Worm (Caenorhabditis elegans) whole organism, early embryonic: ENCODE results near the gene F36H5.14.
"Not testable (repeated sequence)": the region's sequence is repeated elsewhere in the genome, so short reads cannot be mapped to it uniquely, and the experiment has no call there.

ENCODE experiments used
- B0310.2 ChIP-seq: sonication (generic microtip); optimal IDR thresholded peaks from 2 replicates; lab custom pipeline; 2016; ENCODE audit warnings: mild to moderate bottlenecking, missing genetic modification characterization, missing compliant biosample characterization
- F13C5.2 ChIP-seq: sonication (generic microtip); optimal IDR thresholded peaks from 2 replicates; lab custom pipeline; 2017; ENCODE audit warnings: mild to moderate bottlenecking, missing genetic modification characterization, inconsistent platforms, missing compliant biosample characterization
- aly-1 ChIP-seq: sonication (generic microtip); optimal IDR thresholded peaks from 2 replicates; lab custom pipeline; 2016; ENCODE audit warnings: missing genetic modification characterization, missing compliant biosample characterization
- ama-1 ChIP-seq: fragments of 150-350 bp; optimal IDR thresholded peaks from 2 replicates; lab custom pipeline; 2014
- ceh-13 ChIP-seq: fragments of 200-800 bp; sonication (Bioruptor generic); optimal IDR thresholded peaks from 2 replicates; lab custom pipeline; 2018; ENCODE audit warnings: mild to moderate bottlenecking, missing genetic modification characterization, missing compliant biosample characterization
- ceh-36 ChIP-seq: sonication (generic microtip); optimal IDR thresholded peaks from 2 replicates; lab custom pipeline; 2016; ENCODE audit warnings: missing genetic modification characterization, inconsistent platforms, missing compliant biosample characterization
- ets-7 ChIP-seq: sonication (generic microtip); optimal IDR thresholded peaks from 2 replicates; lab custom pipeline; 2016; ENCODE audit warnings: missing genotype, missing genetic modification characterization, missing compliant biosample characterization
- flt-1 ChIP-seq: fragments of 200-800 bp; sonication (Bioruptor generic); IDR thresholded peaks from 2 replicates; pipeline ENCODE4 v1.3.6; 2022; ENCODE audit warnings: missing genetic modification characterization, missing compliant biosample characterization
- hmbx-1 ChIP-seq: sonication (generic microtip); optimal IDR thresholded peaks from 2 replicates; lab custom pipeline; 2016; ENCODE audit warnings: mild to moderate bottlenecking, missing genetic modification characterization, missing compliant biosample characterization
- hmg-4 ChIP-seq: fragments of 200-800 bp; sonication (Bioruptor generic); optimal IDR thresholded peaks from 2 replicates; lab custom pipeline; 2018; ENCODE audit warnings: mild to moderate bottlenecking, missing genetic modification characterization, missing compliant biosample characterization
- hnd-1 ChIP-seq: sonication (generic microtip); optimal IDR thresholded peaks from 2 replicates; lab custom pipeline; 2016; ENCODE audit warnings: missing genetic modification characterization, missing compliant biosample characterization
- pes-1 ChIP-seq: fragments of 200-800 bp; sonication (Bioruptor generic); IDR thresholded peaks from 2 replicates; pipeline ENCODE4 v1.3.6; 2022; ENCODE audit warnings: missing genetic modification reagents, missing genetic modification characterization, missing compliant biosample characterization
- scrt-1 ChIP-seq: fragments of 200-800 bp; sonication (Bioruptor generic); IDR thresholded peaks from 2 replicates; pipeline ENCODE4 v1.3.6; 2022; ENCODE audit warnings: missing genetic modification characterization, missing compliant biosample characterization
- sea-1 ChIP-seq: fragments of 200-800 bp; sonication (Bioruptor generic); conservative IDR thresholded peaks from 2 replicates; pipeline ENCODE4 v1.3.6; 2022; ENCODE audit warnings: missing genetic modification characterization, missing compliant biosample characterization
- tbx-11 ChIP-seq: fragments of 200-800 bp; sonication (Bioruptor generic); IDR thresholded peaks from 2 replicates; pipeline ENCODE4 v1.3.6; 2022; ENCODE audit warnings: missing genetic modification characterization, missing compliant biosample characterization
- tbx-37 ChIP-seq: fragments of 200-800 bp; sonication (Bioruptor generic); conservative IDR thresholded peaks from 2 replicates; pipeline ENCODE4 v1.3.6; 2022; ENCODE audit warnings: missing genetic modification reagents, missing genetic modification characterization, missing compliant biosample characterization
- tra-4 ChIP-seq: sonication (generic microtip); optimal IDR thresholded peaks from 2 replicates; lab custom pipeline; 2017; ENCODE audit warnings: missing genetic modification characterization, missing compliant biosample characterization

Gene F36H5.14

ce11 chrII:1761564-1761963, 13.8 kb upstream of the F36H5.14 start, which contains the start of gene F36H5.4:
F36H5.4 (plus strand) TSS chrII:1761864.
- TF ChIP-seq B0310.2 (tag; lab: Kevin White, UChicago) (no peak), F13C5.2 (tag; lab: Kevin White, UChicago) (no peak), ceh-13 (GFP tag; lab: Kevin White, UChicago) (no peak), ets-7 (no peak), hmg-4 (no peak), tbx-11 (GFP tag; lab: Robert Waterston, UW) (no peak), ama-1 (lab: Kevin White, UChicago) (no peak), sea-1 (no peak), tbx-37 (GFP tag; lab: Robert Waterston, UW) (no peak), scrt-1 (no peak), hmbx-1 (tag; lab: Kevin White, UChicago) (no peak)

DNA sequence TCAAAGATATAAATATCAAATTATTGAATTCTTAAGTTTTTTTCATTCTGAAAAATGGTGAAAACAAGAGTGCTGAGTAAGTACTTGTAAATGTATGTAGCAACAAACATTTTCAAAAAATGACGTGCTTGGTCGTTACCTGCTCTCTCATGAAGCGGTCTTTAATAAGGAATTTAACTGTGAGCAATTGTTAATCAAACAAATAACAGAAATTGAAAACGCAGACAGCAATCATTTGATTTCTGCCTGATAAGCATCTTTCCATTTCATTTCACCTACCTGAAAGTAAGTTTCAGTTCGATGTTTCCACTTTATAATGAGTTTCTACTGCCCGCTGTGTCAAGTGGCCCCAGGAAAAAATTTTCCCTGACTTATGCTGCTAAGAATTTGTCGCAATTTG, 12.3 kb upstream of the F36H5.14 start, which contains the start of gene math-28:
math-28 (plus strand) TSS at position 301 of the 400 bp plus-strand sequence.
- TF ChIP-seq hnd-1 (tag; lab: Kevin White, UChicago): no peak
- no peak for TF ChIP-seq ama-1 (lab: Kevin White, UChicago)
- no peak for TF ChIP-seq hmbx-1 (tag; lab: Kevin White, UChicago)
- no peak for TF ChIP-seq ets-7
- TF ChIP-seq sea-1: no peak
- no peak for TF ChIP-seq tra-4 (tag; lab: Kevin White, UChicago)
- no peak for TF ChIP-seq tbx-37 (GFP tag; lab: Robert Waterston, UW)
- TF ChIP-seq hmg-4: no peak
- no peak for TF ChIP-seq pes-1 (GFP tag; lab: Robert Waterston, UW)
- no peak for TF ChIP-seq ceh-13 (GFP tag; lab: Kevin White, UChicago)

- no peak for TF ChIP-seq flt-1
- no peak for TF ChIP-seq hmg-4
- no peak for TF ChIP-seq scrt-1
- no peak for TF ChIP-seq aly-1 (tag; lab: Kevin White, UChicago)
- no peak for TF ChIP-seq tra-4 (tag; lab: Kevin White, UChicago)
- no peak for TF ChIP-seq ama-1 (lab: Kevin White, UChicago)
- no peak for TF ChIP-seq sea-1
- no peak for TF ChIP-seq pes-1 (GFP tag; lab: Robert Waterston, UW)
These were observed 8.6 kb upstream of the F36H5.14 start for ce11 chrII:1766715-1767114.

DNA sequence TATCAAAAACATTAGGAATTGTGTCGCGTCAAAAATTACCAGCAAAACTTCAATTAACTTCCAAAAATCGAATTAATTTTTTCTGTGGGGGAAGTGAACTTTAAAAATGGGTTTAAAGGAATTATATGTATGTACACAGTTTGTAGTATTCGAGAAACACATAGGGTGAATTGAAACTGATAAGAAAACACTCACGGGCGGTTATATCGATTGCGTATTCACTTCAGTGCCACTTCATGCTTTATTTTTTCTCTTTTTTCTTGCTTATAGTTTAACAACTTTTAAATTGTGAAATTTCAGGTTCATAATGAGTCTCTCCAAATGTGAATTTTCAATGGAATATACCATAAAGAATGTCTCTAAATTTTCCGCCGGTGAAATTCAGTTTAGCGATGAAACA, 4.0 kb upstream of the F36H5.14 start, which contains the start of gene math-26:
math-26 (plus strand) TSS at position 301 of the 400 bp plus-strand sequence.
- not testable (repeated sequence) for TF ChIP-seq ceh-36 (tag; lab: Kevin White, UChicago); tbx-37 (GFP tag; lab: Robert Waterston, UW); pes-1 (GFP tag; lab: Robert Waterston, UW)

ce11 chrII:1771785-1772184, 3.5 kb upstream of the F36H5.14 start, which contains the start of gene math-3:
math-3 (plus strand) TSS chrII:1772085.
- TF ChIP-seq sea-1: no peak
- no peak for TF ChIP-seq B0310.2 (tag; lab: Kevin White, UChicago)
- no peak for TF ChIP-seq F13C5.2 (tag; lab: Kevin White, UChicago)
- no peak for TF ChIP-seq scrt-1
- TF ChIP-seq hmbx-1 (tag; lab: Kevin White, UChicago): no peak
- no peak for TF ChIP-seq aly-1 (tag; lab: Kevin White, UChicago)
- TF ChIP-seq hmg-4: no peak
- TF ChIP-seq ama-1 (lab: Kevin White, UChicago): no peak
- TF ChIP-seq flt-1: no peak
- TF ChIP-seq ets-7: no peak
- no peak for TF ChIP-seq tra-4 (tag; lab: Kevin White, UChicago)
- no peak for TF ChIP-seq hnd-1 (tag; lab: Kevin White, UChicago)
- TF ChIP-seq ceh-36 (tag; lab: Kevin White, UChicago): no peak
- TF ChIP-seq pes-1 (GFP tag; lab: Robert Waterston, UW): no peak
- no peak for TF ChIP-seq tbx-37 (GFP tag; lab: Robert Waterston, UW)

- no peak for TF ChIP-seq ceh-13 (GFP tag; lab: Kevin White, UChicago)
- no peak for TF ChIP-seq tbx-11 (GFP tag; lab: Robert Waterston, UW)
- no peak for TF ChIP-seq hmbx-1 (tag; lab: Kevin White, UChicago)
- no peak for TF ChIP-seq pes-1 (GFP tag; lab: Robert Waterston, UW)
- TF ChIP-seq scrt-1: no peak
- no peak for TF ChIP-seq ceh-36 (tag; lab: Kevin White, UChicago)
- TF ChIP-seq hnd-1 (tag; lab: Kevin White, UChicago): no peak
- no peak for TF ChIP-seq F13C5.2 (tag; lab: Kevin White, UChicago)
- no peak for TF ChIP-seq sea-1
- no peak for TF ChIP-seq hmg-4
- TF ChIP-seq ets-7: no peak
These were observed 7.1 kb downstream of the F36H5.14 start, which contains the start of gene math-4 for ce11 chrII:1782474-1782873. math-4 (minus strand) TSS chrII:1782574.

ce11 chrII:1784799-1785198, 9.5 kb downstream of the F36H5.14 start, which contains the start of gene C08F1.11:
C08F1.11 (minus strand) TSS chrII:1784899.
- TF ChIP-seq hmbx-1 (tag; lab: Kevin White, UChicago) (no peak), ceh-13 (GFP tag; lab: Kevin White, UChicago) (no peak), pes-1 (GFP tag; lab: Robert Waterston, UW) (no peak), ceh-36 (tag; lab: Kevin White, UChicago) (no peak), tbx-11 (GFP tag; lab: Robert Waterston, UW) (no peak), scrt-1 (no peak), ama-1 (lab: Kevin White, UChicago) (no peak), hnd-1 (tag; lab: Kevin White, UChicago) (no peak), tra-4 (tag; lab: Kevin White, UChicago) (no peak), ets-7 (no peak), flt-1 (no peak), B0310.2 (tag; lab: Kevin White, UChicago) (no peak), F13C5.2 (tag; lab: Kevin White, UChicago) (no peak)

- TF ChIP-seq flt-1 (no peak), hmg-4 (no peak), ceh-13 (GFP tag; lab: Kevin White, UChicago) (no peak), ama-1 (lab: Kevin White, UChicago) (no peak), tbx-37 (GFP tag; lab: Robert Waterston, UW) (no peak), tra-4 (tag; lab: Kevin White, UChicago) (no peak), pes-1 (GFP tag; lab: Robert Waterston, UW) (no peak), F13C5.2 (tag; lab: Kevin White, UChicago) (no peak), hnd-1 (tag; lab: Kevin White, UChicago) (no peak), B0310.2 (tag; lab: Kevin White, UChicago) (no peak), hmbx-1 (tag; lab: Kevin White, UChicago) (no peak)
These were observed 10.9 kb downstream of the F36H5.14 start, which contains the start of gene C08F1.10 for ce11 chrII:1786209-1786608. C08F1.10 (minus strand) TSS chrII:1786309.
